Fruit fly (Drosophila melanogaster): Measurements from ENCODE around the gene hzg.

Gene hzg

dm6 chr3L:16027163-16027633 lies 22.7 kb upstream of the hzg start:
- no peak for TF ChIP-seq CTCF (optimal IDR thresholded peaks at IDR 0.05)

dm6 chr3L:16026065-16026789 lies 21.7 kb upstream of the hzg start:
- no peak for TF ChIP-seq CG8478 (optimal IDR thresholded peaks at IDR 0.05)
- TF ChIP-seq CTCF (optimal IDR thresholded peaks at IDR 0.05) = no peak

- TF ChIP-seq CG8478 (optimal IDR thresholded peaks at IDR 0.05) = no peak
- TF ChIP-seq CTCF (optimal IDR thresholded peaks at IDR 0.05) = no peak
These were observed 20.6 kb upstream of the hzg start for dm6 chr3L:16025020-16025680.

- no peak for TF ChIP-seq CG8478 (optimal IDR thresholded peaks at IDR 0.05)
- TF ChIP-seq CTCF (optimal IDR thresholded peaks at IDR 0.05) = no peak
These were observed 19.9 kb upstream of the hzg start for dm6 chr3L:16024276-16025019.

- TF ChIP-seq CTCF (optimal IDR thresholded peaks at IDR 0.05) (no peak), CG8478 (optimal IDR thresholded peaks at IDR 0.05) (no peak)
These were observed 18.6 kb upstream of the hzg start, which contains the start of gene Notum for dm6 chr3L:16023020-16023648. TSS of gene Notum (plus strand) at chr3L:16023480.

dm6 chr3L:16021064-16021683 lies 16.6 kb upstream of the hzg start:
- TF ChIP-seq CG8478 (optimal IDR thresholded peaks at IDR 0.05) = no peak
- no peak for TF ChIP-seq CTCF (optimal IDR thresholded peaks at IDR 0.05)

dm6 chr3L:16019144-16020006 lies 14.8 kb upstream of the hzg start:
- TF ChIP-seq CG8478 (optimal IDR thresholded peaks at IDR 0.05) = no peak
- TF ChIP-seq CTCF (optimal IDR thresholded peaks at IDR 0.05) = no peak

dm6 chr3L:16018721-16019120 lies 14.2 kb upstream of the hzg start:
- TF ChIP-seq CG8478 (optimal IDR thresholded peaks at IDR 0.05) (no peak), CTCF (optimal IDR thresholded peaks at IDR 0.05) (no peak)

dm6 chr3L:16018251-16018583 lies 13.7 kb upstream of the hzg start:
- TF ChIP-seq CG8478 (optimal IDR thresholded peaks at IDR 0.05) (no peak), CTCF (optimal IDR thresholded peaks at IDR 0.05) (no peak)

- no peak for TF ChIP-seq CTCF (optimal IDR thresholded peaks at IDR 0.05)
- no peak for TF ChIP-seq CG8478 (optimal IDR thresholded peaks at IDR 0.05)
These were observed 13.2 kb upstream of the hzg start for dm6 chr3L:16017528-16018250.

- TF ChIP-seq CTCF (optimal IDR thresholded peaks at IDR 0.05) (no peak), CG8478 (optimal IDR thresholded peaks at IDR 0.05) (no peak)
These were observed 12.4 kb upstream of the hzg start for dm6 chr3L:16016911-16017310.

dm6 chr3L:16015765-16016760 lies 11.5 kb upstream of the hzg start:
- TF ChIP-seq CTCF (optimal IDR thresholded peaks at IDR 0.05) (no peak), CG8478 (optimal IDR thresholded peaks at IDR 0.05) (no peak)
